Worm (Caenorhabditis elegans): ENCODE results near the gene R07E5.17.
A peak's percentile ranks its signal among the peaks of the same experiment; 100 is the strongest.

DNA sequence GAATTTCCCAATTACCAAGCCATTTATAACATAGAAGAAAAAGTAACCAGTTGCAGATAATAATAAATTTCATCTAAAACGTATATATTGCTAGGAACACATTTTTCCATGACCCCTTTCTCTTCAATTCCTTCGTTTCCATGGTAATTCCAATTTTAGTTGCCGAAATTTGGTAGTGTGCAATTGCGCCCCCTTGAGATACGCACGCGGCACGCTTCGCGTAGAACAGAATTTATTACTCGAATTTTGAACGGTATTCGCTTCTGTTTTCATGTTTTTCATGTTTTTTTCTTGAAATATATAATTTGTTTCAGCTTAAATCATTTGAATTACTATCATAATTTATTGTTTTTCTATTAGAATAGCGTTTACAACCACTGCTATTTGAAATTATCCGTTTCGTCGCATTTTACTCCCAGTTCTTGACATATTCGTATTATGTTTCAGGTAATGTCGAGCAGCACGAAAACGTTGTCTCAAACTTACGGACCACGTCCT lies at the start of gene R07E5.17, which contains the start of gene snfc-5:
- TF ChIP-seq hlh-4 (tag; optimal IDR thresholded peaks at IDR 0.05) (no peak), zag-1 (tag; optimal IDR thresholded peaks at IDR 0.05) (no peak), grh-1 (GFP tag; IDR thresholded peaks at IDR 0.05) (no peak), unc-62 (GFP tag; optimal IDR thresholded peaks at IDR 0.05) (no peak), ama-1 (optimal IDR thresholded peaks at IDR 0.05) (no peak), lir-3 (tag; optimal IDR thresholded peaks at IDR 0.05; ENCODE audit: poor library complexity) (no peak), jun-1 (tag; optimal IDR thresholded peaks at IDR 0.05) (no peak), ceh-82 (tag; optimal IDR thresholded peaks at IDR 0.05) (peak in 1 of 3 experiments; percentile 42)

Data from whole organism, L1 larva.